Worm (Caenorhabditis elegans) whole organism, L2 larva: Measurements from ENCODE around the gene F58B4.2.

Source experiments
- C34F6.9 ChIP-seq: fragments of 150-350 bp; optimal IDR thresholded peaks from 2 replicates; lab custom pipeline; 2014; ENCODE audit warnings: missing biosample characterization, missing genetic modification characterization
- F13H6.1 ChIP-seq: sonication (generic microtip); optimal IDR thresholded peaks from 2 replicates; lab custom pipeline; 2016; ENCODE audit warnings: missing genetic modification characterization, missing compliant biosample characterization
- Y55F3AM.14 ChIP-seq: fragments of 200-800 bp; sonication (Bioruptor generic); optimal IDR thresholded peaks from 2 replicates; lab custom pipeline; 2018; ENCODE audit warnings: mild to moderate bottlenecking, missing genetic modification characterization, missing compliant biosample characterization
- ZK546.5 ChIP-seq: sonication (generic microtip); optimal IDR thresholded peaks from 2 replicates; lab custom pipeline; 2017; ENCODE audit warnings: missing biosample characterization, missing genetic modification characterization
- aly-2 ChIP-seq: fragments of 150-350 bp; optimal IDR thresholded peaks from 2 replicates; lab custom pipeline; 2014; ENCODE audit warnings: missing biosample characterization, missing genetic modification characterization
- ama-1 ChIP-seq: fragments of 150-350 bp; optimal IDR thresholded peaks from 2 replicates; lab custom pipeline; 2018; ENCODE audit warnings: inconsistent platforms
- ceh-16 ChIP-seq: fragments of 150-350 bp; optimal IDR thresholded peaks from 2 replicates; lab custom pipeline; 2014; ENCODE audit warnings: missing biosample characterization, missing genetic modification characterization
- ceh-82 ChIP-seq: fragments of 150-350 bp; optimal IDR thresholded peaks from 2 replicates; lab custom pipeline; 2014; ENCODE audit warnings: missing biosample characterization, missing genetic modification characterization
- crh-2 ChIP-seq: sonication (generic microtip); optimal IDR thresholded peaks from 2 replicates; lab custom pipeline; 2017; ENCODE audit warnings: missing biosample characterization, missing genetic modification characterization
- egl-27 ChIP-seq: sonication (generic microtip); optimal IDR thresholded peaks from 3 replicates; lab custom pipeline; 2017; ENCODE audit warnings: missing biosample characterization, missing genetic modification reagents, missing genetic modification characterization
- elt-1 ChIP-seq: fragments of 150-350 bp; optimal IDR thresholded peaks from 2 replicates; lab custom pipeline; 2014; ENCODE audit warnings: missing biosample characterization, missing genetic modification characterization
- elt-3 ChIP-seq: sonication (generic microtip); optimal IDR thresholded peaks from 2 replicates; lab custom pipeline; 2017; ENCODE audit warnings: missing biosample characterization, missing genetic modification characterization
- fos-1 ChIP-seq: fragments of 150-350 bp; optimal IDR thresholded peaks from 2 replicates; lab custom pipeline; 2014; ENCODE audit warnings: missing biosample characterization, missing genetic modification characterization
- gmeb-1 ChIP-seq: fragments of 150-350 bp; optimal IDR thresholded peaks from 2 replicates; lab custom pipeline; 2014; ENCODE audit warnings: missing biosample characterization, missing genetic modification characterization
- lin-11 ChIP-seq: fragments of 150-350 bp; sonication (generic microtip); optimal IDR thresholded peaks from 2 replicates; lab custom pipeline; 2014; ENCODE audit warnings: missing biosample characterization, missing genetic modification characterization, inconsistent platforms, mixed read lengths
- lin-13 ChIP-seq: fragments of 150-350 bp; optimal IDR thresholded peaks from 2 replicates; lab custom pipeline; 2014; ENCODE audit warnings: missing biosample characterization, missing genetic modification reagents, missing genetic modification characterization
- lin-39 ChIP-seq: fragments of 150-350 bp; optimal IDR thresholded peaks from 2 replicates; lab custom pipeline; 2014; ENCODE audit warnings: missing biosample characterization, missing genetic modification reagents, missing genetic modification characterization
- lsy-2 ChIP-seq, 2 experiments: fragments of 150-350 bp in 1 of 2; sonication (generic microtip) in 1 of 2; optimal IDR thresholded peaks; 2 replicates each; lab custom pipeline; 2014 to 2017; ENCODE audit warnings: missing biosample characterization in 2 of 2, missing genetic modification characterization in 2 of 2
- mab-5 ChIP-seq: fragments of 150-350 bp; optimal IDR thresholded peaks from 2 replicates; lab custom pipeline; 2014; ENCODE audit warnings: missing biosample characterization, missing genetic modification characterization
- mdl-1 ChIP-seq, 2 experiments: fragments of 150-350 bp in 1 of 2; sonication (generic microtip) in 1 of 2; optimal IDR thresholded peaks; 2 replicates each; lab custom pipeline; 2017; ENCODE audit warnings: missing biosample characterization in 2 of 2, missing genetic modification characterization in 2 of 2
- nhr-11 ChIP-seq: fragments of 150-350 bp; optimal IDR thresholded peaks from 2 replicates; lab custom pipeline; 2014; ENCODE audit warnings: missing biosample characterization, missing genetic modification characterization
- nhr-129 ChIP-seq: fragments of 150-350 bp; optimal IDR thresholded peaks from 2 replicates; lab custom pipeline; 2014; ENCODE audit warnings: missing biosample characterization, missing genetic modification characterization
- nhr-21 ChIP-seq: fragments of 150-350 bp; optimal IDR thresholded peaks from 2 replicates; lab custom pipeline; 2014; ENCODE audit warnings: missing biosample characterization, missing genetic modification characterization
- nhr-23 ChIP-seq: fragments of 150-350 bp; optimal IDR thresholded peaks from 2 replicates; lab custom pipeline; 2014; ENCODE audit warnings: missing biosample characterization, missing genetic modification reagents, missing genetic modification characterization
- nhr-237 ChIP-seq: fragments of 150-350 bp; optimal IDR thresholded peaks from 2 replicates; lab custom pipeline; 2014; ENCODE audit warnings: missing biosample characterization, missing genetic modification characterization
- nhr-25 ChIP-seq: fragments of 150-350 bp; sonication (generic microtip); optimal IDR thresholded peaks from 3 replicates; lab custom pipeline; 2014; ENCODE audit warnings: missing biosample characterization, missing genetic modification characterization
- nhr-6 ChIP-seq: fragments of 150-350 bp; optimal IDR thresholded peaks from 2 replicates; lab custom pipeline; 2014; ENCODE audit warnings: missing biosample characterization, missing genetic modification characterization
- nhr-77 ChIP-seq: fragments of 150-350 bp; optimal IDR thresholded peaks from 2 replicates; lab custom pipeline; 2014; ENCODE audit warnings: missing biosample characterization, missing genetic modification characterization
- peb-1 ChIP-seq: fragments of 150-350 bp; optimal IDR thresholded peaks from 2 replicates; lab custom pipeline; 2014; ENCODE audit warnings: missing biosample characterization, missing genetic modification characterization
- sem-4 ChIP-seq: fragments of 150-350 bp; optimal IDR thresholded peaks from 2 replicates; lab custom pipeline; 2014; ENCODE audit warnings: missing biosample characterization, missing genetic modification reagents, missing genetic modification characterization
- skn-1 ChIP-seq: sonication (generic microtip); optimal IDR thresholded peaks from 2 replicates; lab custom pipeline; 2017; ENCODE audit warnings: missing biosample characterization, missing genetic modification characterization
- sma-3 ChIP-seq: sonication (generic microtip); optimal IDR thresholded peaks from 2 replicates; lab custom pipeline; 2016; ENCODE audit warnings: missing genetic modification reagents, missing genetic modification characterization, missing compliant biosample characterization
- snpc-4 ChIP-seq: fragments of 150-350 bp; optimal IDR thresholded peaks from 2 replicates; lab custom pipeline; 2014; ENCODE audit warnings: missing biosample characterization, missing genetic modification characterization
- unc-39 ChIP-seq: fragments of 150-350 bp; optimal IDR thresholded peaks from 2 replicates; lab custom pipeline; 2014; ENCODE audit warnings: missing biosample characterization, missing genetic modification characterization
- unc-55 ChIP-seq: fragments of 150-350 bp; sonication (generic microtip); optimal IDR thresholded peaks from 3 replicates; lab custom pipeline; 2014; ENCODE audit warnings: missing biosample characterization, missing genetic modification reagents, missing genetic modification characterization
- unc-62 ChIP-seq: fragments of 150-350 bp; optimal IDR thresholded peaks from 2 replicates; lab custom pipeline; 2014; ENCODE audit warnings: missing biosample characterization, missing genetic modification reagents, missing genetic modification characterization
- zag-1 ChIP-seq: fragments of 150-350 bp; optimal IDR thresholded peaks from 2 replicates; lab custom pipeline; 2014; ENCODE audit warnings: missing biosample characterization, missing genetic modification characterization
- ztf-1 ChIP-seq: fragments of 200-800 bp; sonication (Bioruptor generic); conservative IDR thresholded peaks from 2 replicates; pipeline ENCODE4 v1.3.6; 2022; ENCODE audit warnings: missing genetic modification characterization, missing compliant biosample characterization
- ztf-11 ChIP-seq: sonication (generic microtip); optimal IDR thresholded peaks from 2 replicates; lab custom pipeline; 2017; ENCODE audit warnings: missing biosample characterization, missing genetic modification characterization

The F58B4.2 gene

DNA sequence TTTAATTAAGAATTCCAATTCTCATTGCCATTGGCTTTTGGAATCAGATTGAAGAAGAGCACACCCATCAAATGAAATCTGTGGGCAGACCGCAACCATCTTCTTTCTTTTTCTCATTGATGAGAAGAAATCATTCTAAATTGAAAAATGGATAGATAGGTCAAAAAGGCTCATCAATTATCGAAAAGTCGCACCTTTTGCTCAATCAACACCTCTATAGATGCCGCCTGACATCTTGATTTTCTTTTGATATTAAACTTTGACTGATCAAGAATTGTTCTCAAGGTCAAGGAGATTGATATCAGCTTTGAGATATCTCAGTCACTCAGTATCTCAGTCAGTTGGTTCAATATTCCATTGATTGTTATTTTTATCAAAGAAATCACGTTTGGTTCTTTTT, 8.3 kb downstream of the F58B4.2 start:
- TF ChIP-seq F13H6.1 (tag; lab: Kevin White, UChicago), result no peak
- no peak for TF ChIP-seq C34F6.9 (tag; lab: Kevin White, UChicago)
- TF ChIP-seq gmeb-1 (tag; lab: Kevin White, UChicago), result no peak
- TF ChIP-seq fos-1, result no peak
- TF ChIP-seq lin-11 (tag; lab: Kevin White, UChicago), result no peak
- TF ChIP-seq unc-39 (tag; lab: Kevin White, UChicago), result no peak
- TF ChIP-seq ama-1, result no peak
- TF ChIP-seq lin-13 (GFP tag; lab: Kevin White, UChicago), result no peak
- TF ChIP-seq lsy-2 (tag; optimal IDR thresholded peaks at IDR 0.05; lab: Kevin White, UChicago), result no peak
- no peak for TF ChIP-seq ztf-11
- no peak for TF ChIP-seq unc-62 (GFP tag; lab: Kevin White, UChicago)
- TF ChIP-seq skn-1 (tag; lab: Kevin White, UChicago), result no peak
- TF ChIP-seq unc-55, result no peak
- TF ChIP-seq Y55F3AM.14, result no peak
- TF ChIP-seq nhr-77 (tag; lab: Kevin White, UChicago), result no peak
- no peak for TF ChIP-seq nhr-25
- no peak for TF ChIP-seq mab-5 (tag; lab: Kevin White, UChicago)
- no peak for TF ChIP-seq peb-1 (tag; lab: Kevin White, UChicago)

DNA sequence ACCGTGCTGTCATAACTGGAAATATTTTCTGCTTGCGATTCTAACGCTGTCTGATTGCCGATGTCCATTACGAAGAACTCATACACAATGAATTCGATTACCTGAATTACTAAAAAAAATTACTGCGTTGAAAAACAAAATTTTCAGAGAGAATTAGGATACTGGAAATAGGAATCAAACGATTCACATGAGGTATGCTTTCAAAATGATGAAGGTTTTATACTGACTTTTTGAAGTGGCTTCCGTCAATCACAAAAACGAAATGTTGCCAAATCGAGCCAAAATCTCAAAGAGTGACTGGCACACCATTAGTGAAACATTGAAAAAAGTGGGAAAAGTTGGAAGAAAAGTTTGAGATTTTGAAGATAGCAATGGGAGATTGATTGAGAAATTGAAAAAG, 9.2 kb downstream of the F58B4.2 start, which contains the start of gene zzz-1:
Gene zzz-1, minus strand, starts transcription at position 101 of the 400 bp plus-strand sequence.
- no peak for TF ChIP-seq ceh-82 (tag; lab: Kevin White, UChicago)
- no peak for TF ChIP-seq mdl-1 (tag; optimal IDR thresholded peaks at IDR 0.05; lab: Kevin White, UChicago)
- TF ChIP-seq ztf-1, result no peak
- no peak for TF ChIP-seq nhr-129 (tag; lab: Kevin White, UChicago)
- TF ChIP-seq ztf-11, result no peak
- TF ChIP-seq snpc-4 (tag; lab: Kevin White, UChicago), result no peak
- TF ChIP-seq unc-62 (GFP tag; lab: Kevin White, UChicago), result no peak
- TF ChIP-seq nhr-6 (tag; lab: Kevin White, UChicago), result no peak
- TF ChIP-seq ceh-16, result no peak
- TF ChIP-seq C34F6.9 (tag; lab: Kevin White, UChicago), result no peak
- no peak for TF ChIP-seq elt-1 (tag; lab: Kevin White, UChicago)
- no peak for TF ChIP-seq fos-1
- TF ChIP-seq lin-13 (GFP tag; lab: Kevin White, UChicago), result no peak
- no peak for TF ChIP-seq unc-39 (tag; lab: Kevin White, UChicago)
- no peak for TF ChIP-seq elt-3 (tag; lab: Kevin White, UChicago)
- TF ChIP-seq nhr-11 (tag; lab: Kevin White, UChicago), result no peak

DNA sequence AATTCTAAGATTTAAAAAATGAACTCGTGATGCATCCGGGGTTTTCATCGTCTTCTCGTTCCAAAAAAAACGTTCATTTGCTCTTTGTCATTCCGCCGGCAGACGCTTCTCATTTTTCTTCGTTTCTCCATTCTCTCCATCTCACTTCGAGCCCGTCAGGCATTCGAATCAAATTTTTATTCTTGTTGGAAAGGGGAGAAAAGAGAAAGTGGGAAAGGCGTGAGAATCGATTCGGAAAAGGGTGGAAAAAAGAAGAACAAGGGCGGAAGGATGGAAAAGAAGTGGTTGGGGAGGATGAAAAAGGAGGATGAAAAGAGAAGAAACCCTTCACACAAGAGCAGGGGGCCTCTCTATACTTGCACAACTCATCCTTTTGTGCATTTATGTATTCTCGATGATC, 13.5 kb downstream of the F58B4.2 start:
- peak; percentile 41 for TF ChIP-seq zag-1
- no peak for TF ChIP-seq nhr-237 (tag; lab: Kevin White, UChicago)
- no peak for TF ChIP-seq ZK546.5 (tag; lab: Kevin White, UChicago)
- no peak for TF ChIP-seq nhr-11 (tag; lab: Kevin White, UChicago)
- no peak for TF ChIP-seq unc-39 (tag; lab: Kevin White, UChicago)
- TF ChIP-seq egl-27 (tag; lab: Kevin White, UChicago), result no peak
- TF ChIP-seq fos-1, result no peak
- peak in 1 of 2 experiments; percentile 31 for TF ChIP-seq lsy-2 (tag; optimal IDR thresholded peaks at IDR 0.05; lab: Kevin White, UChicago)
- TF ChIP-seq unc-55, result peak; percentile 40
- TF ChIP-seq ceh-16, result no peak
- TF ChIP-seq nhr-23, result no peak
- TF ChIP-seq aly-2 (tag; lab: Kevin White, UChicago), result no peak
- TF ChIP-seq sma-3 (GFP tag; lab: Kevin White, UChicago), result no peak
- no peak for TF ChIP-seq sem-4 (tag; lab: Kevin White, UChicago)
- TF ChIP-seq Y55F3AM.14, result peak; percentile 18
- TF ChIP-seq ama-1, result no peak
- TF ChIP-seq C34F6.9 (tag; lab: Kevin White, UChicago), result peak; percentile 33
- TF ChIP-seq elt-3 (tag; lab: Kevin White, UChicago), result no peak
- TF ChIP-seq nhr-21 (tag; lab: Kevin White, UChicago), result no peak
- no peak for TF ChIP-seq lin-11 (tag; lab: Kevin White, UChicago)
- no peak for TF ChIP-seq nhr-25
- TF ChIP-seq crh-2 (tag; lab: Kevin White, UChicago), result peak; percentile 31
- TF ChIP-seq mab-5 (tag; lab: Kevin White, UChicago), result no peak
- no peak for TF ChIP-seq lin-39
- no peak for TF ChIP-seq snpc-4 (tag; lab: Kevin White, UChicago)
- no peak for TF ChIP-seq ztf-11
